Worm (Caenorhabditis elegans) whole organism, young adult: ENCODE results near the gene nhr-173.

ENCODE experiments used
- C17E4.6 ChIP-seq: fragments of 200-800 bp; sonication (Bioruptor generic); IDR thresholded peaks from 2 replicates; pipeline ENCODE4 v1.3.6; 2022; ENCODE audit warnings: missing genetic modification reagents, missing genetic modification characterization, missing compliant biosample characterization
- D2030.7 ChIP-seq: fragments of 200-800 bp; sonication (Bioruptor generic); IDR thresholded peaks from 2 replicates; pipeline ENCODE4 v1.3.6; 2022; ENCODE audit warnings: missing genetic modification reagents, missing genetic modification characterization, missing compliant biosample characterization
- F10E7.11 ChIP-seq: sonication (generic microtip); optimal IDR thresholded peaks from 2 replicates; lab custom pipeline; 2017; ENCODE audit warnings: mild to moderate bottlenecking, missing genetic modification characterization, moderate library complexity, missing compliant biosample characterization
- F55B11.4 ChIP-seq: sonication (generic microtip); optimal IDR thresholded peaks from 2 replicates; lab custom pipeline; 2016; ENCODE audit warnings: missing compliant biosample characterization, missing genetic modification characterization, borderline replicate concordance; ENCODE audit not compliant: insufficient read depth
- K12H6.12 ChIP-seq: fragments of 200-800 bp; sonication (Bioruptor generic); optimal IDR thresholded peaks from 2 replicates; lab custom pipeline; 2018; ENCODE audit warnings: mild to moderate bottlenecking, missing genetic modification characterization, missing compliant biosample characterization
- Y53F4B.3 ChIP-seq: fragments of 200-800 bp; sonication (Bioruptor generic); IDR thresholded peaks from 2 replicates; pipeline ENCODE4 v1.3.6; 2022; ENCODE audit warnings: missing genetic modification reagents, missing genetic modification characterization, missing compliant biosample characterization
- Y79H2A.3 ChIP-seq: fragments of 200-800 bp; sonication (Bioruptor generic); conservative IDR thresholded peaks from 2 replicates; pipeline ENCODE4 v1.3.6; 2022; ENCODE audit warnings: missing genetic modification reagents, missing genetic modification characterization, missing compliant biosample characterization
- Y95B8A.8 ChIP-seq: fragments of 200-800 bp; sonication (Bioruptor generic); IDR thresholded peaks from 2 replicates; pipeline ENCODE4 v1.3.6; 2022; ENCODE audit warnings: missing genetic modification reagents, missing genetic modification characterization, missing compliant biosample characterization
- aptf-2 ChIP-seq: fragments of 200-800 bp; sonication (Bioruptor generic); conservative IDR thresholded peaks from 2 replicates; pipeline ENCODE4 v1.3.6; 2022; ENCODE audit warnings: missing genetic modification reagents, missing genetic modification characterization, missing compliant biosample characterization
- ceh-40 ChIP-seq: fragments of 200-800 bp; sonication (Bioruptor generic); IDR thresholded peaks from 2 replicates; pipeline ENCODE4 v1.3.6; 2022; ENCODE audit warnings: missing genetic modification characterization, missing compliant biosample characterization
- efl-1 ChIP-seq: fragments of 150-350 bp; optimal IDR thresholded peaks from 2 replicates; lab custom pipeline; 2014; ENCODE audit warnings: missing biosample characterization, missing genetic modification reagents, missing genetic modification characterization
- egl-18 ChIP-seq: fragments of 200-800 bp; sonication (Bioruptor generic); IDR thresholded peaks from 2 replicates; pipeline ENCODE4 v1.3.6; 2022; ENCODE audit warnings: missing genetic modification reagents, missing genetic modification characterization, missing compliant biosample characterization
- gei-17 ChIP-seq: fragments of 200-800 bp; sonication (Bioruptor generic); optimal IDR thresholded peaks from 2 replicates; lab custom pipeline; 2018; ENCODE audit warnings: mild to moderate bottlenecking, missing genetic modification characterization, missing compliant biosample characterization
- hlh-12 ChIP-seq: sonication (generic microtip); optimal IDR thresholded peaks from 2 replicates; lab custom pipeline; 2016; ENCODE audit warnings: missing genetic modification characterization, missing compliant biosample characterization
- hlh-26 ChIP-seq: fragments of 200-800 bp; sonication (Bioruptor generic); conservative IDR thresholded peaks from 2 replicates; pipeline ENCODE4 v1.3.6; 2022; ENCODE audit warnings: missing genetic modification reagents, missing genetic modification characterization, missing compliant biosample characterization
- hsf-1 ChIP-seq: fragments of 200-800 bp; sonication (Bioruptor generic); IDR thresholded peaks from 2 replicates; pipeline ENCODE4 v1.3.6; 2022; ENCODE audit warnings: missing genetic modification reagents, missing genetic modification characterization, missing compliant biosample characterization
- lsl-1 ChIP-seq: fragments of 200-800 bp; sonication (Bioruptor generic); optimal IDR thresholded peaks from 2 replicates; lab custom pipeline; 2018; ENCODE audit warnings: mild to moderate bottlenecking, missing genetic modification characterization, moderate library complexity, missing compliant biosample characterization
- lsy-27 ChIP-seq: sonication (generic microtip); optimal IDR thresholded peaks from 2 replicates; lab custom pipeline; 2017; ENCODE audit warnings: missing genetic modification characterization, mild to moderate bottlenecking, missing compliant biosample characterization, antibody characterized with exemption, missing genotype, borderline replicate concordance; ENCODE audit not compliant: insufficient read depth
- mel-28 ChIP-seq: sonication (generic microtip); optimal IDR thresholded peaks from 2 replicates; lab custom pipeline; 2016; ENCODE audit warnings: borderline replicate concordance, mild to moderate bottlenecking, missing genetic modification characterization, missing compliant biosample characterization
- nhr-179 ChIP-seq: sonication (generic microtip); optimal IDR thresholded peaks from 2 replicates; lab custom pipeline; 2016; ENCODE audit warnings: mild to moderate bottlenecking, missing genetic modification characterization, missing compliant biosample characterization
- nhr-27 ChIP-seq: fragments of 200-800 bp; sonication (Bioruptor generic); optimal IDR thresholded peaks from 2 replicates; lab custom pipeline; 2018; ENCODE audit warnings: mild to moderate bottlenecking, missing genetic modification characterization, moderate library complexity, missing compliant biosample characterization
- nhr-80 ChIP-seq: sonication (generic microtip); optimal IDR thresholded peaks from 2 replicates; lab custom pipeline; 2016; ENCODE audit warnings: missing genetic modification characterization, missing compliant biosample characterization
- pbrm-1 ChIP-seq: fragments of 200-800 bp; sonication (Bioruptor generic); IDR thresholded peaks from 2 replicates; pipeline ENCODE4 v1.3.6; 2022; ENCODE audit warnings: missing genetic modification reagents, missing genetic modification characterization, missing compliant biosample characterization
- rcor-1 ChIP-seq: fragments of 200-800 bp; sonication (Bioruptor generic); IDR thresholded peaks from 2 replicates; pipeline ENCODE4 v1.3.6; 2022; ENCODE audit warnings: missing genetic modification reagents, missing genetic modification characterization, missing compliant biosample characterization
- sea-2 ChIP-seq: fragments of 200-800 bp; sonication (Bioruptor generic); IDR thresholded peaks from 2 replicates; pipeline ENCODE4 v1.3.6; 2022; ENCODE audit warnings: missing genetic modification characterization, missing compliant biosample characterization
- snpc-1.3 ChIP-seq: sonication (generic microtip); optimal IDR thresholded peaks from 2 replicates; lab custom pipeline; 2017; ENCODE audit warnings: missing genetic modification characterization, mild to moderate bottlenecking, missing compliant biosample characterization, antibody characterized with exemption, moderate library complexity, missing genotype, missing genetic modification reagents; ENCODE audit not compliant: insufficient read depth
- snpc-4 ChIP-seq, 5 experiments: fragments of 150-350 bp in 1 of 5; sonication (generic microtip) in 4 of 5; optimal IDR thresholded peaks; 2 replicates each; lab custom pipeline; 2014 to 2018; ENCODE audit warnings: missing genetic modification characterization in 5 of 5, missing biosample characterization in 3 of 5, antibody characterized with exemption in 2 of 5, mild to moderate bottlenecking in 2 of 5, missing compliant biosample characterization in 2 of 5, missing genotype in 2 of 5, moderate library complexity in 2 of 5, missing genetic modification reagents in 1 of 5
- xnd-1 ChIP-seq: sonication (generic microtip); optimal IDR thresholded peaks from 2 replicates; lab custom pipeline; 2016; ENCODE audit warnings: missing genotype, missing genetic modification reagents, missing genetic modification characterization, missing compliant biosample characterization
- ztf-18 ChIP-seq: sonication (generic microtip); optimal IDR thresholded peaks from 2 replicates; lab custom pipeline; 2016; ENCODE audit warnings: missing genotype, mild to moderate bottlenecking, missing genetic modification characterization, missing compliant biosample characterization
- ztf-22 ChIP-seq: fragments of 200-800 bp; sonication (Bioruptor generic); optimal IDR thresholded peaks from 2 replicates; lab custom pipeline; 2018; ENCODE audit warnings: mild to moderate bottlenecking, missing genetic modification characterization, moderate library complexity, missing compliant biosample characterization
- ztf-26 ChIP-seq: sonication (generic microtip); optimal IDR thresholded peaks from 2 replicates; lab custom pipeline; 2017; ENCODE audit warnings: missing genetic modification characterization, missing compliant biosample characterization

The nhr-173 gene

ce11 chrX:6687345-6687744 is 32.0 kb downstream of the nhr-173 start:
- no peak for TF ChIP-seq hlh-12 (tag; lab: Kevin White, UChicago)
- TF ChIP-seq lsy-27 (tag; lab: Kevin White, UChicago): no peak
- TF ChIP-seq pbrm-1 (GFP tag; lab: Robert Waterston, UW): no peak
- no peak for TF ChIP-seq hsf-1
- TF ChIP-seq efl-1 (GFP tag; lab: Kevin White, UChicago): no peak

- TF ChIP-seq ceh-40 (no peak), nhr-179 (tag; lab: Kevin White, UChicago) (no peak), egl-18 (no peak)
These were observed 32.4 kb downstream of the nhr-173 start for ce11 chrX:6687756-6688155.

- TF ChIP-seq nhr-80 (tag; lab: Kevin White, UChicago) (no peak), gei-17 (GFP tag; lab: Kevin White, UChicago) (no peak), K12H6.12 (tag; lab: Kevin White, UChicago) (no peak), C17E4.6 (no peak), lsl-1 (GFP tag; lab: Kevin White, UChicago) (no peak), snpc-4 (GFP tag; optimal IDR thresholded peaks at IDR 0.05; lab: Kevin White, UChicago) (no peak), snpc-4 (tag; optimal IDR thresholded peaks at IDR 0.05; lab: Kevin White, UChicago) (no peak), Y95B8A.8 (no peak), mel-28 (tag; lab: Kevin White, UChicago) (no peak), F55B11.4 (no peak), ztf-26 (tag; lab: Kevin White, UChicago) (no peak), aptf-2 (GFP tag; lab: Robert Waterston, UW) (no peak), hlh-26 (GFP tag; lab: Robert Waterston, UW) (no peak), xnd-1 (no peak)
These were observed 33.7 kb downstream of the nhr-173 start for ce11 chrX:6688953-6689562.

- TF ChIP-seq F10E7.11 (no peak), rcor-1 (GFP tag; lab: Robert Waterston, UW) (no peak)
These were observed 34.7 kb downstream of the nhr-173 start, which contains the start of gene F38B6.6 for ce11 chrX:6689985-6690384. Gene F38B6.6 (minus strand): TSS chrX:6690085.

- TF ChIP-seq D2030.7 (GFP tag; lab: Robert Waterston, UW) (no peak), sea-2 (GFP tag; lab: Robert Waterston, UW) (no peak), ztf-22 (GFP tag; lab: Kevin White, UChicago) (no peak), ztf-18 (tag; lab: Kevin White, UChicago) (no peak), F10E7.11 (no peak)
- TF ChIP-seq, all 124 proteins: peak for 0
These were observed 36.3 kb downstream of the nhr-173 start for ce11 chrX:6691653-6692052.

- TF ChIP-seq snpc-4 (GFP tag; optimal IDR thresholded peaks at IDR 0.05; lab: Kevin White, UChicago) (no peak), snpc-4 (tag; optimal IDR thresholded peaks at IDR 0.05; lab: Kevin White, UChicago) (no peak), nhr-27 (tag; lab: Kevin White, UChicago) (no peak), Y53F4B.3 (GFP tag; lab: Robert Waterston, UW) (no peak), snpc-1.3 (no peak), Y79H2A.3 (GFP tag; lab: Robert Waterston, UW) (no peak)
These were observed 37.6 kb downstream of the nhr-173 start for ce11 chrX:6692896-6693295.
